Worm (Caenorhabditis elegans): ENCODE data around the gene F52G2.3.

- TF ChIP-seq zag-1 (tag; optimal IDR thresholded peaks at IDR 0.05): no peak
- no peak for TF ChIP-seq dmd-4 (tag; optimal IDR thresholded peaks at IDR 0.05)
- no peak for TF ChIP-seq lin-11 (tag; optimal IDR thresholded peaks at IDR 0.05)
- no peak for TF ChIP-seq F13H6.1 (tag; optimal IDR thresholded peaks at IDR 0.05)
- no peak for TF ChIP-seq lin-13 (GFP tag; optimal IDR thresholded peaks at IDR 0.05)
- TF ChIP-seq lsy-2 (tag; optimal IDR thresholded peaks at IDR 0.05): no peak
- no peak for TF ChIP-seq nhr-12 (tag; optimal IDR thresholded peaks at IDR 0.05)
- TF ChIP-seq elt-3 (tag; optimal IDR thresholded peaks at IDR 0.05): no peak
- no peak for TF ChIP-seq unc-62 (GFP tag; optimal IDR thresholded peaks at IDR 0.05)
- no peak for TF ChIP-seq nhr-77 (tag; optimal IDR thresholded peaks at IDR 0.05)
- no peak for TF ChIP-seq mbf-1 (tag; optimal IDR thresholded peaks at IDR 0.05)
- no peak for TF ChIP-seq elt-1 (tag; optimal IDR thresholded peaks at IDR 0.05)
- TF ChIP-seq aly-2 (tag; optimal IDR thresholded peaks at IDR 0.05): no peak
These were observed 38.0 kb downstream of the F52G2.3 start for ce11 chrIV:13510049-13510448.

Data from whole organism, L2 larva.